Worm (Caenorhabditis elegans) whole organism, L1 larva: ENCODE results near the gene let-92.
A peak's percentile ranks its signal among the peaks of the same experiment; 100 is the strongest.

Experiments
- F16B12.6 ChIP-seq: fragments of 150-350 bp; optimal IDR thresholded peaks from 2 replicates; lab custom pipeline; 2014; ENCODE audit warnings: missing biosample characterization, missing genetic modification characterization
- alr-1 ChIP-seq: fragments of 200-800 bp; sonication (Bioruptor generic); optimal IDR thresholded peaks from 2 replicates; lab custom pipeline; 2018; ENCODE audit warnings: borderline replicate concordance, mild to moderate bottlenecking, missing genetic modification characterization, missing compliant biosample characterization
- aly-2 ChIP-seq: fragments of 150-350 bp; optimal IDR thresholded peaks from 2 replicates; lab custom pipeline; 2014; ENCODE audit warnings: missing biosample characterization, missing genetic modification characterization
- ama-1 ChIP-seq: fragments of 150-350 bp; optimal IDR thresholded peaks from 2 replicates; lab custom pipeline; 2014
- ceh-63 ChIP-seq: fragments of 200-800 bp; sonication (Bioruptor generic); optimal IDR thresholded peaks from 2 replicates; lab custom pipeline; 2018; ENCODE audit warnings: mild to moderate bottlenecking, missing genetic modification characterization, missing compliant biosample characterization
- ceh-88 ChIP-seq: fragments of 200-800 bp; sonication (Bioruptor generic); IDR thresholded peaks from 2 replicates; pipeline ENCODE4 v1.3.6; 2022; ENCODE audit warnings: missing genetic modification characterization, missing compliant biosample characterization
- ces-1 ChIP-seq: fragments of 150-350 bp; optimal IDR thresholded peaks from 2 replicates; lab custom pipeline; 2014; ENCODE audit warnings: missing biosample characterization, missing genetic modification reagents, missing genetic modification characterization
- dsc-1 ChIP-seq: sonication (generic microtip); optimal IDR thresholded peaks from 2 replicates; lab custom pipeline; 2016; ENCODE audit warnings: mild to moderate bottlenecking, missing genetic modification characterization, missing compliant biosample characterization
- efl-1 ChIP-seq, 4 experiments: fragments of 150-350 bp; optimal IDR thresholded peaks in 3 of 4; peaks in 1 of 4; 1 replicate in 1 of 4; 2 replicates in 3 of 4; lab custom pipeline; 2014; ENCODE audit warnings: missing biosample characterization in 2 of 4, missing genetic modification characterization in 2 of 4, missing genetic modification reagents in 2 of 4
- efl-3 ChIP-seq: fragments of 200-800 bp; sonication (Bioruptor generic); optimal IDR thresholded peaks from 2 replicates; lab custom pipeline; 2018; ENCODE audit warnings: mild to moderate bottlenecking, missing genetic modification characterization, missing compliant biosample characterization
- egl-13 ChIP-seq: sonication (generic microtip); optimal IDR thresholded peaks from 2 replicates; lab custom pipeline; 2016; ENCODE audit warnings: missing genotype, missing genetic modification reagents, missing genetic modification characterization, missing compliant biosample characterization
- egl-27 ChIP-seq, 2 experiments: fragments of 150-350 bp in 1 of 2; sonication (generic microtip); optimal IDR thresholded peaks; 3 replicates each; lab custom pipeline; 2017 to 2018; ENCODE audit warnings: missing biosample characterization in 2 of 2, missing genetic modification characterization in 2 of 2, missing genetic modification reagents in 2 of 2
- elt-2 ChIP-seq: sonication (generic microtip); optimal IDR thresholded peaks from 2 replicates; lab custom pipeline; 2016; ENCODE audit warnings: missing genetic modification characterization, mild to moderate bottlenecking, inconsistent platforms, missing compliant biosample characterization, missing genetic modification reagents
- elt-3 ChIP-seq, 6 experiments: fragments of 150-350 bp in 1 of 6; sonication (generic microtip); optimal IDR thresholded peaks; 2 replicates each; lab custom pipeline; 2017 to 2018; ENCODE audit warnings: missing biosample characterization in 6 of 6, missing genetic modification characterization in 6 of 6, inconsistent platforms in 1 of 6
- ets-5 ChIP-seq: fragments of 200-800 bp; sonication (Bioruptor generic); IDR thresholded peaks from 2 replicates; pipeline ENCODE4 v1.3.6; 2022; ENCODE audit warnings: missing genetic modification characterization, missing compliant biosample characterization
- fkh-10 ChIP-seq: sonication (generic microtip); optimal IDR thresholded peaks from 2 replicates; lab custom pipeline; 2017; ENCODE audit warnings: missing biosample characterization, missing genetic modification reagents, missing genetic modification characterization
- fkh-4 ChIP-seq: sonication (generic microtip); optimal IDR thresholded peaks from 2 replicates; lab custom pipeline; 2016; ENCODE audit warnings: missing compliant biosample characterization, missing genetic modification characterization, borderline replicate concordance
- fkh-8 ChIP-seq: sonication (generic microtip); optimal IDR thresholded peaks from 2 replicates; lab custom pipeline; 2016; ENCODE audit warnings: mild to moderate bottlenecking, missing genetic modification characterization, missing compliant biosample characterization
- fos-1 ChIP-seq: fragments of 150-350 bp; optimal IDR thresholded peaks from 2 replicates; lab custom pipeline; 2014; ENCODE audit warnings: missing biosample characterization, missing genetic modification characterization
- grh-1 ChIP-seq: fragments of 200-800 bp; sonication (Bioruptor generic); IDR thresholded peaks from 2 replicates; pipeline ENCODE4 v1.3.6; 2022; ENCODE audit warnings: missing genetic modification reagents, missing genetic modification characterization, missing compliant biosample characterization
- hlh-17 ChIP-seq: fragments of 200-800 bp; sonication (Bioruptor generic); optimal IDR thresholded peaks from 2 replicates; lab custom pipeline; 2018; ENCODE audit warnings: missing genetic modification characterization, mild to moderate bottlenecking, missing compliant biosample characterization, moderate library complexity, borderline replicate concordance
- hlh-4 ChIP-seq: sonication (generic microtip); optimal IDR thresholded peaks from 2 replicates; lab custom pipeline; 2016; ENCODE audit warnings: mild to moderate bottlenecking, missing genetic modification characterization, missing compliant biosample characterization
- irx-1 ChIP-seq: sonication (generic microtip); optimal IDR thresholded peaks from 2 replicates; lab custom pipeline; 2016; ENCODE audit warnings: missing genetic modification characterization, missing compliant biosample characterization
- isw-1 ChIP-seq: fragments of 200-800 bp; sonication (Bioruptor generic); IDR thresholded peaks from 2 replicates; pipeline ENCODE4 v1.3.6; 2022; ENCODE audit warnings: missing genetic modification characterization, missing compliant biosample characterization
- jun-1 ChIP-seq: fragments of 150-350 bp; optimal IDR thresholded peaks from 2 replicates; lab custom pipeline; 2014; ENCODE audit warnings: missing biosample characterization, missing genetic modification reagents, missing genetic modification characterization
- lin-13 ChIP-seq: fragments of 150-350 bp; optimal IDR thresholded peaks from 2 replicates; lab custom pipeline; 2014; ENCODE audit warnings: missing biosample characterization, missing genetic modification reagents, missing genetic modification characterization
- lin-14 ChIP-seq: fragments of 200-800 bp; sonication (Bioruptor generic); optimal IDR thresholded peaks from 2 replicates; lab custom pipeline; 2018; ENCODE audit warnings: mild to moderate bottlenecking, missing genetic modification characterization, moderate library complexity, missing compliant biosample characterization
- lin-15B ChIP-seq: fragments of 150-350 bp; sonication (generic microtip); optimal IDR thresholded peaks from 3 replicates; lab custom pipeline; 2014; ENCODE audit warnings: missing biosample characterization, missing genetic modification characterization
- mab-9 ChIP-seq: fragments of 200-800 bp; sonication (Bioruptor generic); IDR thresholded peaks from 2 replicates; pipeline ENCODE4 v1.3.6; 2022; ENCODE audit warnings: missing genetic modification reagents, missing genetic modification characterization, missing compliant biosample characterization
- mdl-1 ChIP-seq, 2 experiments: fragments of 150-350 bp; optimal IDR thresholded peaks; 2 replicates each; lab custom pipeline; 2014 to 2017; ENCODE audit warnings: missing biosample characterization in 2 of 2, missing genetic modification characterization in 2 of 2, inconsistent platforms in 1 of 2
- mef-2 ChIP-seq: fragments of 150-350 bp; optimal IDR thresholded peaks from 2 replicates; lab custom pipeline; 2014; ENCODE audit warnings: missing biosample characterization, missing genetic modification characterization
- mep-1 ChIP-seq: fragments of 150-350 bp; optimal IDR thresholded peaks from 2 replicates; lab custom pipeline; 2014; ENCODE audit warnings: missing biosample characterization, missing genetic modification characterization
- nhr-12 ChIP-seq: sonication (generic microtip); optimal IDR thresholded peaks from 2 replicates; lab custom pipeline; 2017; ENCODE audit warnings: missing biosample characterization, missing genetic modification characterization
- nhr-19 ChIP-seq: fragments of 200-800 bp; sonication (Bioruptor generic); conservative IDR thresholded peaks from 2 replicates; pipeline ENCODE4 v1.3.6; 2022; ENCODE audit warnings: missing genetic modification characterization, missing compliant biosample characterization
- nhr-237 ChIP-seq: fragments of 150-350 bp; optimal IDR thresholded peaks from 2 replicates; lab custom pipeline; 2014; ENCODE audit warnings: missing biosample characterization, missing genetic modification characterization
- nhr-71 ChIP-seq: sonication (generic microtip); optimal IDR thresholded peaks from 2 replicates; lab custom pipeline; 2016; ENCODE audit warnings: mild to moderate bottlenecking, missing genetic modification characterization, moderate library complexity, missing compliant biosample characterization
- nhr-84 ChIP-seq: sonication (generic microtip); optimal IDR thresholded peaks from 2 replicates; lab custom pipeline; 2017; ENCODE audit warnings: missing biosample characterization, missing genetic modification characterization
- nhr-85 ChIP-seq: sonication (generic microtip); peaks from one replicate; lab custom pipeline; 2016; ENCODE audit warnings: missing genetic modification characterization, inconsistent platforms, missing compliant biosample characterization
- nhr-90 ChIP-seq: sonication (generic microtip); optimal IDR thresholded peaks from 2 replicates; lab custom pipeline; 2016; ENCODE audit warnings: mild to moderate bottlenecking, missing genetic modification characterization, missing compliant biosample characterization; ENCODE audit not compliant: poor library complexity
- pqm-1 ChIP-seq: sonication (generic microtip); optimal IDR thresholded peaks from 3 replicates; lab custom pipeline; 2017; ENCODE audit warnings: missing biosample characterization, missing genetic modification characterization
- snpc-4 ChIP-seq: fragments of 150-350 bp; optimal IDR thresholded peaks from 2 replicates; lab custom pipeline; 2014; ENCODE audit warnings: missing biosample characterization, missing genetic modification characterization
- snu-23 ChIP-seq: sonication (generic microtip); optimal IDR thresholded peaks from 2 replicates; lab custom pipeline; 2016; ENCODE audit warnings: missing genetic modification characterization, missing compliant biosample characterization
- sup-37 ChIP-seq: fragments of 200-800 bp; sonication (Bioruptor generic); optimal IDR thresholded peaks from 2 replicates; lab custom pipeline; 2018; ENCODE audit warnings: mild to moderate bottlenecking, missing genetic modification characterization, missing compliant biosample characterization
- swsn-7 ChIP-seq: sonication (generic microtip); optimal IDR thresholded peaks from 2 replicates; lab custom pipeline; 2016; ENCODE audit warnings: missing genetic modification characterization, missing compliant biosample characterization
- tbx-2 ChIP-seq: sonication (generic microtip); optimal IDR thresholded peaks from 2 replicates; lab custom pipeline; 2016; ENCODE audit warnings: missing genetic modification characterization, missing compliant biosample characterization
- tlp-1 ChIP-seq: fragments of 150-350 bp; optimal IDR thresholded peaks from 2 replicates; lab custom pipeline; 2014; ENCODE audit warnings: missing biosample characterization, missing genetic modification characterization
- unc-62 ChIP-seq: fragments of 150-350 bp; optimal IDR thresholded peaks from 2 replicates; lab custom pipeline; 2014; ENCODE audit warnings: missing biosample characterization, missing genetic modification reagents, missing genetic modification characterization
- unc-86 ChIP-seq: sonication (generic microtip); optimal IDR thresholded peaks from 2 replicates; lab custom pipeline; 2016; ENCODE audit warnings: missing genetic modification characterization, missing compliant biosample characterization
- xbp-1 ChIP-seq: sonication (generic microtip); optimal IDR thresholded peaks from 2 replicates; lab custom pipeline; 2016; ENCODE audit warnings: missing genetic modification characterization, missing compliant biosample characterization
- zag-1 ChIP-seq: fragments of 150-350 bp; optimal IDR thresholded peaks from 2 replicates; lab custom pipeline; 2014; ENCODE audit warnings: missing biosample characterization, missing genetic modification characterization
- zip-4 ChIP-seq: fragments of 200-800 bp; sonication (Bioruptor generic); optimal IDR thresholded peaks from 2 replicates; lab custom pipeline; 2018; ENCODE audit warnings: mild to moderate bottlenecking, missing genetic modification characterization, moderate library complexity, missing compliant biosample characterization
- ztf-11 ChIP-seq, 2 experiments: sonication (generic microtip); optimal IDR thresholded peaks; 2 replicates each; lab custom pipeline; 2016 to 2017; ENCODE audit warnings: missing genetic modification characterization in 2 of 2, missing biosample characterization in 1 of 2, missing compliant biosample characterization in 1 of 2
- ztf-4 ChIP-seq: fragments of 150-350 bp; optimal IDR thresholded peaks from 2 replicates; lab custom pipeline; 2014; ENCODE audit warnings: missing biosample characterization, missing genetic modification characterization

The let-92 gene

DNA sequence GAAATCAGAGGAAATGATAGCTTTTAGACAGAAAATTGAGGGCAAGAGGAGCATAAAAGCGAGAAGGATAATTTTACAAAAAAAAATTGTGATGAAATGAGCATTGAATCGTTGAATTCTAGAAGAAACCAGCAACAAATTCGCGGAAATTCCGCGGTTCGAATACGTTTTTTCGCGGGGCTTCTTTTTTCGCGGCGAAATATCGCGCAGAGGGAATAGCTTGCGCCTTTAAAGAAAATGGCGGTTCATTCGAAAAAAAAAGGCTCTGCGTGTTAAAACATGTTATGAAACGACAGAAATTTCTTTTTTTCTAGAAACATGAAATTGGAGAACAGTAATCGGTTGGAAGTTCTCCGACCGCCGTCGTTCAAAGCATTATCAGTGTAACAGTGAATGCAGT, 35.8 kb upstream of the let-92 start (continued):
- TF ChIP-seq ztf-4 (tag; lab: Kevin White, UChicago) (no peak), grh-1 (no peak), isw-1 (peak; percentile 46; the same call in 1 of the 2 replicates), elt-2 (tag; lab: Kevin White, UChicago) (no peak), efl-1 (optimal IDR thresholded peaks at IDR 0.05; lab: Kevin White, UChicago) (peak; percentile 79 to 89), efl-1 (GFP tag; optimal IDR thresholded peaks at IDR 0.05 in 1 of 2; lab: Kevin White, UChicago) (peak; percentile 90 to 98), egl-13 (no peak), ets-5 (GFP tag; lab: Robert Waterston, UW) (no peak), alr-1 (no peak), lin-15B (tag; lab: Kevin White, UChicago) (peak; percentile 41), dsc-1 (peak; percentile 23), efl-3 (GFP tag; lab: Kevin White, UChicago) (no peak), nhr-19 (GFP tag; lab: Robert Waterston, UW) (peak; percentile 48), lin-13 (GFP tag; lab: Kevin White, UChicago) (peak; percentile 48), nhr-85 (tag; lab: Kevin White, UChicago) (peak; percentile 47), hlh-17 (no peak), nhr-71 (tag; lab: Kevin White, UChicago) (peak; percentile 48), F16B12.6 (peak; percentile 3), zag-1 (tag; lab: Kevin White, UChicago) (no peak), nhr-237 (tag; lab: Kevin White, UChicago) (no peak), lin-14 (GFP tag; lab: Kevin White, UChicago) (no peak), unc-86 (peak; percentile 15), snu-23 (GFP tag; lab: Kevin White, UChicago) (peak; percentile 57), mdl-1 (tag; optimal IDR thresholded peaks at IDR 0.05; lab: Kevin White, UChicago) (peak in 1 of 2 experiments; percentile 29), ceh-88 (GFP tag; lab: Robert Waterston, UW) (peak; percentile 21; the same call in 1 of the 2 replicates), nhr-12 (no peak), xbp-1 (peak; percentile 52), nhr-84 (tag; lab: Kevin White, UChicago) (no peak), mab-9 (GFP tag; lab: Robert Waterston, UW) (no peak), ceh-63 (no peak), fkh-10 (GFP tag; lab: Kevin White, UChicago) (no peak), fkh-8 (tag; lab: Kevin White, UChicago) (peak; percentile 21), tlp-1 (tag; lab: Kevin White, UChicago) (no peak), jun-1 (tag; lab: Kevin White, UChicago) (no peak), unc-62 (GFP tag; lab: Kevin White, UChicago) (no peak), snpc-4 (no peak), tbx-2 (no peak), nhr-90 (tag; lab: Kevin White, UChicago) (no peak), ztf-11 (tag; optimal IDR thresholded peaks at IDR 0.05; lab: Kevin White, UChicago) (no peak), elt-3 (tag; optimal IDR thresholded peaks at IDR 0.05; lab: Kevin White, UChicago) (peak in 1 of 6 experiments; percentile 36), zip-4 (GFP tag; lab: Kevin White, UChicago) (no peak), fos-1 (tag; lab: Kevin White, UChicago) (peak; percentile 10), hlh-4 (no peak), swsn-7 (peak; percentile 55), pqm-1 (tag; lab: Kevin White, UChicago) (no peak), ama-1 (no peak), ces-1 (no peak), egl-27 (tag; optimal IDR thresholded peaks at IDR 0.05; lab: Kevin White, UChicago) (no peak), aly-2 (tag; lab: Kevin White, UChicago) (no peak), sup-37 (GFP tag; lab: Kevin White, UChicago) (no peak), irx-1 (tag; lab: Kevin White, UChicago) (no peak), fkh-4 (tag; lab: Kevin White, UChicago) (no peak), mep-1 (peak; percentile 35), mef-2 (no peak)
